Worm (Caenorhabditis elegans): ENCODE measurements around the gene klp-17.

Gene klp-17

ce11 chrII:11485200-11485599, 17.8 kb upstream of the klp-17 start, which contains the start of gene twk-5:
Gene twk-5 (minus strand): TSS chrII:11485300.
- no peak for TF ChIP-seq nhr-237 (tag; optimal IDR thresholded peaks at IDR 0.05)
- no peak for TF ChIP-seq ztf-11 (tag; optimal IDR thresholded peaks at IDR 0.05)
- TF ChIP-seq nhr-2 (tag; optimal IDR thresholded peaks at IDR 0.05): no peak
- TF ChIP-seq elt-1 (tag; optimal IDR thresholded peaks at IDR 0.05; ENCODE audit: borderline replicate concordance, insufficient read depth): no peak
- TF ChIP-seq mls-2 (tag; optimal IDR thresholded peaks at IDR 0.05): no peak
- no peak for TF ChIP-seq lin-13 (tag; optimal IDR thresholded peaks at IDR 0.05)
- no peak for TF ChIP-seq nhr-28 (tag; optimal IDR thresholded peaks at IDR 0.05)
- TF ChIP-seq bed-3 (GFP tag; optimal IDR thresholded peaks at IDR 0.05): no peak
- no peak for TF ChIP-seq lsy-2 (tag; optimal IDR thresholded peaks at IDR 0.05)
- no peak for TF ChIP-seq tbx-8 (GFP tag; optimal IDR thresholded peaks at IDR 0.05)
- TF ChIP-seq blmp-1 (tag; optimal IDR thresholded peaks at IDR 0.05): no peak
- TF ChIP-seq cnd-1 (tag; optimal IDR thresholded peaks at IDR 0.05): no peak
- no peak for TF ChIP-seq sptf-1 (tag; optimal IDR thresholded peaks at IDR 0.05)
- TF ChIP-seq mab-5 (tag; optimal IDR thresholded peaks at IDR 0.05): no peak
- no peak for TF ChIP-seq snpc-4 (tag; optimal IDR thresholded peaks at IDR 0.05)
- TF ChIP-seq ceh-83 (GFP tag; optimal IDR thresholded peaks at IDR 0.05): no peak
- no peak for TF ChIP-seq unc-62 (GFP tag; optimal IDR thresholded peaks at IDR 0.05)
- TF ChIP-seq nhr-12 (tag; optimal IDR thresholded peaks at IDR 0.05): no peak
- no peak for TF ChIP-seq sem-2 (GFP tag; optimal IDR thresholded peaks at IDR 0.05)

ce11 chrII:11484600-11484999, 17.2 kb upstream of the klp-17 start:
- TF ChIP-seq cnd-1 (tag; optimal IDR thresholded peaks at IDR 0.05): peak; percentile 98
- TF ChIP-seq elt-1 (tag; optimal IDR thresholded peaks at IDR 0.05; ENCODE audit: borderline replicate concordance, insufficient read depth): no peak
- no peak for TF ChIP-seq nhr-12 (tag; optimal IDR thresholded peaks at IDR 0.05)
- TF ChIP-seq unc-62 (GFP tag; optimal IDR thresholded peaks at IDR 0.05): peak; percentile 74
- TF ChIP-seq ham-2 (GFP tag; optimal IDR thresholded peaks at IDR 0.05): peak; percentile 95
- peak; percentile 96 for TF ChIP-seq flh-1 (GFP tag; optimal IDR thresholded peaks at IDR 0.05)
- peak; percentile 81 for TF ChIP-seq lin-13 (tag; optimal IDR thresholded peaks at IDR 0.05)
- TF ChIP-seq ztf-11 (tag; optimal IDR thresholded peaks at IDR 0.05): peak; percentile 58
- no peak for TF ChIP-seq elt-3 (tag; optimal IDR thresholded peaks at IDR 0.05)
- TF ChIP-seq nhr-28 (tag; optimal IDR thresholded peaks at IDR 0.05): peak; percentile 48
- TF ChIP-seq ceh-39 (tag; optimal IDR thresholded peaks at IDR 0.05): no peak
- TF ChIP-seq mab-5 (tag; optimal IDR thresholded peaks at IDR 0.05): no peak
- peak; percentile 99 for TF ChIP-seq ceh-83 (GFP tag; optimal IDR thresholded peaks at IDR 0.05)
- peak; percentile 93 for TF ChIP-seq tbx-8 (GFP tag; optimal IDR thresholded peaks at IDR 0.05)
- peak; percentile 80 for TF ChIP-seq mep-1 (tag; optimal IDR thresholded peaks at IDR 0.05)
- TF ChIP-seq sem-2 (GFP tag; optimal IDR thresholded peaks at IDR 0.05): peak; percentile 94
- peak; percentile 92 for TF ChIP-seq bed-3 (GFP tag; optimal IDR thresholded peaks at IDR 0.05)
- no peak for TF ChIP-seq hlh-1 (tag; optimal IDR thresholded peaks at IDR 0.05)
- TF ChIP-seq unc-120 (tag; optimal IDR thresholded peaks at IDR 0.05; ENCODE audit: poor library complexity, severe bottlenecking): peak; percentile 94
- TF ChIP-seq unc-39 (tag; optimal IDR thresholded peaks at IDR 0.05): no peak
- peak; percentile 100 for TF ChIP-seq sptf-1 (tag; optimal IDR thresholded peaks at IDR 0.05)
- TF ChIP-seq blmp-1 (tag; optimal IDR thresholded peaks at IDR 0.05): no peak
- TF ChIP-seq snpc-4 (tag; optimal IDR thresholded peaks at IDR 0.05): no peak
- TF ChIP-seq ceh-43 (GFP tag; optimal IDR thresholded peaks at IDR 0.05): peak; percentile 93
- no peak for TF ChIP-seq nhr-2 (tag; optimal IDR thresholded peaks at IDR 0.05)
- peak; percentile 84 for TF ChIP-seq lsy-2 (tag; optimal IDR thresholded peaks at IDR 0.05)
- TF ChIP-seq nhr-237 (tag; optimal IDR thresholded peaks at IDR 0.05): no peak
- no peak for TF ChIP-seq zip-8 (tag; optimal IDR thresholded peaks at IDR 0.05)
- peak; percentile 66 for TF ChIP-seq pha-4 (tag; optimal IDR thresholded peaks at IDR 0.05)
- TF ChIP-seq lin-32 (GFP tag; optimal IDR thresholded peaks at IDR 0.05): peak; percentile 96
- no peak for TF ChIP-seq nhr-76 (tag; optimal IDR thresholded peaks at IDR 0.05)
- peak; percentile 98 for TF ChIP-seq drap-1 (GFP tag; optimal IDR thresholded peaks at IDR 0.05)
- TF ChIP-seq M03D4.4 (tag; optimal IDR thresholded peaks at IDR 0.05): peak; percentile 97
- TF ChIP-seq ces-1 (GFP tag; optimal IDR thresholded peaks at IDR 0.05): no peak
- TF ChIP-seq mls-2 (tag; optimal IDR thresholded peaks at IDR 0.05): peak; percentile 99

ce11 chrII:11479076-11479475, 11.6 kb upstream of the klp-17 start, which contains the start of gene W02B12.12:
Gene W02B12.12 (minus strand): TSS chrII:11479176.
- TF ChIP-seq ztf-11 (tag; optimal IDR thresholded peaks at IDR 0.05): no peak

Data from whole organism, mixed stage, embryonic.